Worm (Caenorhabditis elegans) whole organism, mixed stage, embryonic: ENCODE measurements around the gene W09C2.10.
A peak's percentile ranks its signal among the peaks of the same experiment; 100 is the strongest.

Experiments used
- bed-3 ChIP-seq: fragments of 200-800 bp; sonication (Bioruptor generic); optimal IDR thresholded peaks from 3 replicates; lab custom pipeline; 2018; ENCODE audit warnings: mild to moderate bottlenecking, missing genetic modification characterization, moderate library complexity, missing compliant biosample characterization
- blmp-1 ChIP-seq: fragments of 150-350 bp; optimal IDR thresholded peaks from 2 replicates; lab custom pipeline; 2014; ENCODE audit warnings: missing biosample characterization, missing genetic modification characterization
- ceh-39 ChIP-seq: fragments of 150-350 bp; optimal IDR thresholded peaks from 2 replicates; lab custom pipeline; 2014; ENCODE audit warnings: missing biosample characterization, missing genetic modification characterization
- ceh-43 ChIP-seq: fragments of 200-800 bp; sonication (Bioruptor generic); optimal IDR thresholded peaks from 2 replicates; lab custom pipeline; 2018; ENCODE audit warnings: mild to moderate bottlenecking, missing genetic modification characterization, moderate library complexity, missing compliant biosample characterization
- ceh-83 ChIP-seq: fragments of 200-800 bp; sonication (Bioruptor generic); optimal IDR thresholded peaks from 2 replicates; lab custom pipeline; 2018; ENCODE audit warnings: mild to moderate bottlenecking, missing genetic modification characterization, missing compliant biosample characterization
- elt-1 ChIP-seq: sonication (generic microtip); optimal IDR thresholded peaks from 2 replicates; lab custom pipeline; 2017; ENCODE audit warnings: missing genetic modification characterization, mild to moderate bottlenecking, missing compliant biosample characterization, antibody characterized with exemption, moderate library complexity, borderline replicate concordance; ENCODE audit not compliant: insufficient read depth
- elt-3 ChIP-seq: fragments of 150-350 bp; optimal IDR thresholded peaks from 2 replicates; lab custom pipeline; 2014; ENCODE audit warnings: missing biosample characterization, missing genetic modification characterization
- flh-1 ChIP-seq: fragments of 200-800 bp; sonication (Bioruptor generic); optimal IDR thresholded peaks from 2 replicates; lab custom pipeline; 2018; ENCODE audit warnings: mild to moderate bottlenecking, missing genetic modification characterization, moderate library complexity, missing compliant biosample characterization
- ham-2 ChIP-seq: fragments of 200-800 bp; sonication (Bioruptor generic); optimal IDR thresholded peaks from 2 replicates; lab custom pipeline; 2018; ENCODE audit warnings: mild to moderate bottlenecking, missing genetic modification characterization, missing compliant biosample characterization
- hlh-1 ChIP-seq: fragments of 150-350 bp; optimal IDR thresholded peaks from 2 replicates; lab custom pipeline; 2014; ENCODE audit warnings: missing biosample characterization, missing genetic modification reagents, missing genetic modification characterization
- lin-13 ChIP-seq: fragments of 150-350 bp; optimal IDR thresholded peaks from 2 replicates; lab custom pipeline; 2014; ENCODE audit warnings: missing biosample characterization, missing genetic modification characterization
- lin-32 ChIP-seq: fragments of 200-800 bp; sonication (Bioruptor generic); optimal IDR thresholded peaks from 2 replicates; lab custom pipeline; 2018; ENCODE audit warnings: mild to moderate bottlenecking, missing genetic modification characterization, missing compliant biosample characterization
- lsy-2 ChIP-seq: fragments of 150-350 bp; optimal IDR thresholded peaks from 2 replicates; lab custom pipeline; 2014; ENCODE audit warnings: missing biosample characterization, missing genetic modification characterization
- mab-5 ChIP-seq: fragments of 150-350 bp; optimal IDR thresholded peaks from 2 replicates; lab custom pipeline; 2014; ENCODE audit warnings: missing biosample characterization, missing genetic modification characterization
- mep-1 ChIP-seq: fragments of 150-350 bp; optimal IDR thresholded peaks from 2 replicates; lab custom pipeline; 2017; ENCODE audit warnings: missing biosample characterization, missing genetic modification reagents, missing genetic modification characterization, inconsistent platforms
- mls-2 ChIP-seq: sonication (generic microtip); optimal IDR thresholded peaks from 2 replicates; lab custom pipeline; 2016; ENCODE audit warnings: mild to moderate bottlenecking, missing genetic modification characterization, moderate library complexity, missing compliant biosample characterization
- nhr-12 ChIP-seq: fragments of 150-350 bp; optimal IDR thresholded peaks from 2 replicates; lab custom pipeline; 2014; ENCODE audit warnings: missing biosample characterization, missing genetic modification characterization
- nhr-237 ChIP-seq: fragments of 150-350 bp; optimal IDR thresholded peaks from 2 replicates; lab custom pipeline; 2014; ENCODE audit warnings: missing biosample characterization, missing genetic modification characterization
- nhr-28 ChIP-seq: fragments of 150-350 bp; optimal IDR thresholded peaks from 2 replicates; lab custom pipeline; 2014; ENCODE audit warnings: missing biosample characterization, missing genetic modification characterization
- nhr-76 ChIP-seq: sonication (generic microtip); optimal IDR thresholded peaks from 2 replicates; lab custom pipeline; 2017; ENCODE audit warnings: missing biosample characterization, missing genetic modification characterization
- pha-4 ChIP-seq: fragments of 150-350 bp; optimal IDR thresholded peaks from 2 replicates; lab custom pipeline; 2018; ENCODE audit warnings: missing biosample characterization, missing genetic modification reagents, missing genetic modification characterization
- snpc-4 ChIP-seq: fragments of 150-350 bp; optimal IDR thresholded peaks from 2 replicates; lab custom pipeline; 2014; ENCODE audit warnings: missing biosample characterization, missing genetic modification characterization
- sptf-1 ChIP-seq: sonication (generic microtip); optimal IDR thresholded peaks from 2 replicates; lab custom pipeline; 2017; ENCODE audit warnings: mild to moderate bottlenecking, missing genetic modification characterization, moderate library complexity, missing compliant biosample characterization
- tbx-8 ChIP-seq: fragments of 200-800 bp; sonication (Bioruptor generic); optimal IDR thresholded peaks from 2 replicates; lab custom pipeline; 2018; ENCODE audit warnings: mild to moderate bottlenecking, missing genetic modification characterization, moderate library complexity, missing compliant biosample characterization
- unc-120 ChIP-seq: sonication (generic microtip); optimal IDR thresholded peaks from 2 replicates; lab custom pipeline; 2017; ENCODE audit warnings: missing genetic modification characterization, missing compliant biosample characterization; ENCODE audit not compliant: poor library complexity, severe bottlenecking
- unc-62 ChIP-seq: fragments of 150-350 bp; optimal IDR thresholded peaks from 2 replicates; lab custom pipeline; 2014; ENCODE audit warnings: missing biosample characterization, missing genetic modification reagents, missing genetic modification characterization
- zip-8 ChIP-seq: fragments of 150-350 bp; optimal IDR thresholded peaks from 2 replicates; lab custom pipeline; 2014; ENCODE audit warnings: missing biosample characterization, missing genetic modification characterization
- ztf-11 ChIP-seq: fragments of 150-350 bp; optimal IDR thresholded peaks from 2 replicates; lab custom pipeline; 2014; ENCODE audit warnings: missing biosample characterization, missing genetic modification characterization

The W09C2.10 gene

DNA sequence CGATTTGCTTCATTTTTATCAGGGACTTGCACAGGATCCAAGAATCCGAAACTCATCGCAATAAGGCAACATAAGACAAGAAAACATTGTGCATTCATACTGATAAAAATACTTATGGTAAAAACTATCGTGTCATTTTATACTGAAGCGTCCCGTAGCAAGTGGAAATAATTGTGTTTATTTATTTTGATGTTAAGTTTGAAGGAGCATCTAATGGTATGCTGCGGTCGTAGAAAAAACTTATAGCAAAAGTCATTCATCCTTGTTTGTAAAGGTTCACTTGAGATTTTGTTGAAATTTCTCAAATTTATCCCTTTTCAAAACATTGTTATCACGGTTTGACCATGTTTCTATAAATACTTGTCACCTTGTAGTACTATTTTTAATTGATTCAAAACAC lies at the start of gene W09C2.10:
Gene W09C2.10 (minus strand): TSS at position 101 of the 400 bp plus-strand sequence.
- TF ChIP-seq flh-1 (GFP tag; lab: Kevin White, UChicago): no peak

DNA sequence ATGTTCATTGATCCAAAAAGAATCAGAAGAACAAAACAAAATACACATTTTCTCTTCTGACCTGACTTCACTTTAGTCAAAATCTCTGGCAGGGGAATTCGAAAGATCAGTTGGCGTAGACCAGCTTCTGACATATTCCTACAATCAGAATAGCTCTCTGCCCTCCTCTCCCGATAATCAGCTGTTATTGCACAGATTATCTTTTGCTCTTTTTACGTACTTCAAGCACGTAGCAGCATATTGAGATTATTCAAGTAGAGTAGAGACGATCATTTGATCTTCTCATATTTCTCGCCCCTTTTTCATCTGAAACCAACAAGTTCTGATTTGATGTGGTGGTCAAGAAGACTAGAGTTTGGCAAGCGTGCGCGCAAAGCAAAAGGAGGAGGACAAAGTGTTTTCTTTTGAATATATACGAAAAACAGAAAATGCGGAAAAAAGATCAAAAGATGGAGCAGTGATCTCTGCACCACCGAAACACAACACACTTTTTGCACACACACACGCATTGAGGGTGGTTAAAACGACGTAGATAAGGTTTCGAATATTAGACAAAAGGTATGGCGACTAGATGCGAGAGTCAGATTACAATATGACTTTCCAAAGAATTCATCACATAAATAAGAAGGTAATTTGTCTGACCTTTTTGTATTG lies 48.9 kb upstream of the W09C2.10 start:
- TF ChIP-seq ceh-83 (GFP tag; lab: Kevin White, UChicago) (no peak), lin-13 (tag; lab: Kevin White, UChicago) (no peak)
- TF ChIP-seq, all 35 proteins: peak for 0

DNA sequence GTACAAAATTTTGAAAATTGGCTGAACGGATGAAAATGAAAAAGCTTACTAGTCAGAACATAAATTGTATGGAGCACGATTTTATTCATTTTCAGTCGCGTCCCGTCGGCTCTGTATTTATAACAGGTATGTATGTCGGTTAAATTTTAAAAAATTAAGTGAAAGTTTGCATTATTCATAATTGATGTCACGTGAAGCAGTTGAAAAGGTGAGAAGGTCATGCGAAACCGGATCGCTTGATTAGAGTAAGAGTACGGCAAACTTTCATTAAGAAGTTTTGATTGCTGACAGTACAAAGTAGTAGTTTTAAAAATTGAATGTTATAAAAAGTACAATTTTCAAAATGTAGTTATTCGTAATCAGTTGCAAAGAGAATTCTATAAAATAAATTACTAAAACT lies 48.3 kb upstream of the W09C2.10 start:
- no peak for TF ChIP-seq lin-32
- TF ChIP-seq, all 35 proteins: peak for 0

DNA sequence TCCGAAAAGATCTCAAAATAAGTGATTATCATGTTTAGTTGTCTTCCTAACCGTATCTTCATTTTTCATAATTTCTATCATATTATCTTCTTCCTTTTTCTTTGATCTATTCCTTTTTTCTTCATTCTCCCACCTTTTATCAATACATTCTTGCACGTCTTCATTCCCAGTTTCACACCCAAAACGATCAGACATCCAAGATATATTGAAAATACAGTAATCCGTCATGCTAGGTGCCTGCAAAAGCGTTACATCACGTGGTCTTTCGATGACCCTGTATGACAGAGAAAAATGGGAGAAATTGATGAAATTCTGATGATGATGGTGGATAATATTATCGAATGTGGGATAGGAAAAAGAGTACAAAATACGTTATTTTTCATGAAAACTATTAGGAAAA lies 47.6 kb upstream of the W09C2.10 start:
- TF ChIP-seq sptf-1 (tag; lab: Kevin White, UChicago): no peak
- no peak for TF ChIP-seq ham-2 (GFP tag; lab: Kevin White, UChicago)
- TF ChIP-seq nhr-28 (tag; lab: Kevin White, UChicago): no peak
- no peak for TF ChIP-seq mep-1 (tag; lab: Kevin White, UChicago)
- TF ChIP-seq ceh-39: no peak
- no peak for TF ChIP-seq mab-5
- no peak for TF ChIP-seq blmp-1
- no peak for TF ChIP-seq unc-62 (GFP tag; lab: Kevin White, UChicago)
- no peak for TF ChIP-seq ceh-43 (GFP tag; lab: Kevin White, UChicago)
- no peak for TF ChIP-seq ceh-83 (GFP tag; lab: Kevin White, UChicago)
- no peak for TF ChIP-seq elt-3 (tag; lab: Kevin White, UChicago)

DNA sequence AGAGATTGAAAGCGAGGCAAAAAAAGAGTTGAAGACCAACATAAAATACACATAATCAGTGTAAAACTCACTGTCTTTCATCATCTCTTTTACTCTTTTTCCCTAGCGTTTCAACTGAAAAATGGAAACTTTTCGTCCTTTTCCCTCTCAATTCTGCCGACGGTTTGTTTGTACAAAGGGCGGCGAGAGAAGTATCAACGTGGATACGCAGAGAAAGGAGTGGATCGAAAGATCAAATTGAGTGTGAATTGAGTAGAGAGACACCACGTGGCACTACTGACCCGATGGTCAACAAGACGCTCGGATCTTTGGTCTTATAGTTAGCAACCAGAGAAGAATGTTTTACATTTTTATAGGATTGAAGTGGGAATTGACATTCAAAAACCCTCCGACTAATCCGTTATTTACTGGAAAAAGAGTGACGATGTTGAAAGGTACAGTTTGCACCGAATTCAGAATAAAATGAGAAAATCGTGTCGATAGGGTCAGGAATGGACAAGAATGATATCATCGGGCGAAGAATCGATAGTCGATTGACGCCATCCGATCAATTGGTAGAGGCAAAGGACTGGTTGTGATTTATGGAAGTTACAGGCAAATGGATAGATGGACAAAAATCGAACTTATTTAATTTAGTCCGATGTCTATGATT lies 46.2 kb upstream of the W09C2.10 start:
- TF ChIP-seq nhr-76 (no peak), hlh-1 (tag; lab: Kevin White, UChicago) (peak; percentile 7), mep-1 (tag; lab: Kevin White, UChicago) (no peak), unc-62 (GFP tag; lab: Kevin White, UChicago) (no peak), unc-120 (tag; lab: Kevin White, UChicago) (no peak), blmp-1 (no peak)

DNA sequence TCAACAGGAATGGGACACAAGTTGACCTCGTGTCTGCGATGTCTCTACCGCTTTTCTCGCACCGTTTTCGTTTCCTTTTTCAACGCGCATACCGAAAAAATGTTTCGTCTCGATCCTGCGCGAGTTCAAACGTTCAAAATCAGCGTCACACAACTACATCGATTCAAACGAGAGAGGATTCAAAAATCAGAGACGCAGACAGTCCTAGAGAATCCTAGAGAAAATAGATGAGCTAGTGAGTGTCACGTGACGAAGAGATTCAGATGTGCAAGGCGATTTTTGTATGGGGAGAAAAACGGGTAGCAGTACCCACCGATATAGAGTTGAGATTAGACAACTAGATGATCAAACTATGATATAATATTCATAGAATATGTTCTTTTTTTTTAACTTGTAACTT lies 45.1 kb upstream of the W09C2.10 start:
- TF ChIP-seq tbx-8 (GFP tag; lab: Kevin White, UChicago) (no peak), nhr-237 (tag; lab: Kevin White, UChicago) (no peak), mls-2 (tag; lab: Kevin White, UChicago) (no peak), elt-1 (tag; lab: Kevin White, UChicago) (no peak), nhr-28 (tag; lab: Kevin White, UChicago) (no peak), lsy-2 (tag; lab: Kevin White, UChicago) (no peak), mab-5 (no peak)
- TF ChIP-seq, all 35 proteins: peak for 0

DNA sequence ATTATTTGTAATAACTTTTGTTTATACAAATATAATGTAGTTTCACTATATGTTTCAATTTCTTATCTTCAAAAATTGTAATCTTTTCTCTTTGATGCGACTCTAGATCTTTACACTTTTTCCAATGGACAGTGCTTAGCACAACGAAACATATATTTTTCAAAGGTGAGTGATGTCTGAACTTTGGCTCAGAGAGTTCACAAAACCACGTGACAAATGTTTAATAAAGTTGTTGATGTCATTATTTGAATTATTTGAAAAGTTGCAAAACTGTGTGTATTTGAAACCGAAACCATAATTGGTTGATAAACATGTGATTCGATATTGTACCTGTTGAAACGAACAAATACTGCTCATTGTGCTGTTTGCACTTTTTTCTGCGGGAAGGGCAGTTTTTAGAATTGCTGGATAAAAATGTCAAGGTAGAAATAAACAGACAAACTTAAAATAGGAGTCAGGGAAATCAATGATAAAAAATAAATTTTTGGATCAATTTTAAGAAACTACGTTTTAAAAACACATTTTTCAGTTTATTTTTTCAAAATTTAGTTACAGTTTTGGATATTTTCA lies 43.3 kb upstream of the W09C2.10 start:
- no peak for TF ChIP-seq elt-3 (tag; lab: Kevin White, UChicago)
- TF ChIP-seq elt-1 (tag; lab: Kevin White, UChicago): no peak
- TF ChIP-seq mep-1 (tag; lab: Kevin White, UChicago): no peak
- no peak for TF ChIP-seq unc-62 (GFP tag; lab: Kevin White, UChicago)
- no peak for TF ChIP-seq ztf-11
- TF ChIP-seq nhr-28 (tag; lab: Kevin White, UChicago): no peak
- no peak for TF ChIP-seq tbx-8 (GFP tag; lab: Kevin White, UChicago)
- TF ChIP-seq hlh-1 (tag; lab: Kevin White, UChicago): no peak
- TF ChIP-seq bed-3 (GFP tag; lab: Kevin White, UChicago): no peak
- no peak for TF ChIP-seq pha-4 (tag; lab: Kevin White, UChicago)
- TF ChIP-seq ceh-43 (GFP tag; lab: Kevin White, UChicago): no peak
- no peak for TF ChIP-seq lin-32
- no peak for TF ChIP-seq nhr-76
- no peak for TF ChIP-seq unc-120 (tag; lab: Kevin White, UChicago)
- TF ChIP-seq lin-13 (tag; lab: Kevin White, UChicago): no peak
- TF ChIP-seq snpc-4 (tag; lab: Kevin White, UChicago): no peak
- TF ChIP-seq zip-8 (tag; lab: Kevin White, UChicago): no peak
- no peak for TF ChIP-seq nhr-12
- TF ChIP-seq lsy-2 (tag; lab: Kevin White, UChicago): no peak
- no peak for TF ChIP-seq ham-2 (GFP tag; lab: Kevin White, UChicago)
